Worm (Caenorhabditis elegans) whole organism, L3 larva: Measurements from ENCODE around the gene K04G11.1.

Source experiments
- lin-15B ChIP-seq: fragments of 150-350 bp; optimal IDR thresholded peaks from 2 replicates; lab custom pipeline; 2014; ENCODE audit warnings: missing biosample characterization, missing genetic modification characterization
- nhr-67 ChIP-seq: fragments of 150-350 bp; optimal IDR thresholded peaks from 2 replicates; lab custom pipeline; 2014; ENCODE audit warnings: missing biosample characterization, missing genetic modification characterization
- ztf-11 ChIP-seq: fragments of 150-350 bp; optimal IDR thresholded peaks from 2 replicates; lab custom pipeline; 2014; ENCODE audit warnings: missing biosample characterization, missing genetic modification characterization
- ztf-4 ChIP-seq: fragments of 150-350 bp; optimal IDR thresholded peaks from 2 replicates; lab custom pipeline; 2014; ENCODE audit warnings: missing biosample characterization, missing genetic modification characterization

- no peak for TF ChIP-seq ztf-4
- TF ChIP-seq nhr-67 (tag; lab: Kevin White, UChicago), result no peak
- TF ChIP-seq lin-15B (tag; lab: Kevin White, UChicago), result no peak
- no peak for TF ChIP-seq ztf-11 (tag; lab: Kevin White, UChicago)
These were observed 3.6 kb downstream of the K04G11.1 start for ce11 chrX:14338896-14339295.
